Fruit fly (Drosophila melanogaster) whole organism, adult: ENCODE data around the gene Cpr65Ea.

ENCODE experiments used
- CG11617 ChIP-seq: fragments of 200-800 bp; sonication (Bioruptor generic); optimal IDR thresholded peaks from 2 replicates; lab custom pipeline; 2017; ENCODE audit warnings: mild to moderate bottlenecking, missing biosample characterization, missing genetic modification reagents, missing genetic modification characterization
- CG12768 ChIP-seq: fragments of 200-800 bp; sonication (Bioruptor generic); optimal IDR thresholded peaks from 2 replicates; lab custom pipeline; 2017; ENCODE audit warnings: missing biosample characterization, missing genetic modification characterization, mild to moderate bottlenecking, moderate library complexity, missing genetic modification reagents
- CG14711 ChIP-seq: fragments of 200-800 bp; sonication (Bioruptor generic); optimal IDR thresholded peaks from 2 replicates; lab custom pipeline; 2018; ENCODE audit warnings: missing biosample characterization, mild to moderate bottlenecking, missing genetic modification characterization, moderate library complexity
- CG1620 ChIP-seq: fragments of 200-800 bp; sonication (Bioruptor generic); optimal IDR thresholded peaks from 2 replicates; lab custom pipeline; 2016; ENCODE audit warnings: missing biosample characterization, missing genetic modification characterization
- CG33017 ChIP-seq: fragments of 200-800 bp; sonication (Bioruptor generic); optimal IDR thresholded peaks from 2 replicates; lab custom pipeline; 2018; ENCODE audit warnings: missing biosample characterization, mild to moderate bottlenecking, missing genetic modification characterization, moderate library complexity
- CG5204 ChIP-seq: fragments of 200-800 bp; sonication (Bioruptor generic); optimal IDR thresholded peaks from 2 replicates; lab custom pipeline; 2016; ENCODE audit warnings: missing biosample characterization, missing genetic modification characterization
- CG7045 ChIP-seq: fragments of 200-800 bp; sonication (Bioruptor generic); optimal IDR thresholded peaks from 2 replicates; lab custom pipeline; 2017; ENCODE audit warnings: missing biosample characterization, mild to moderate bottlenecking, missing genetic modification characterization
- CG7101 ChIP-seq: fragments of 200-800 bp; sonication (Bioruptor generic); optimal IDR thresholded peaks from 2 replicates; lab custom pipeline; 2018; ENCODE audit warnings: missing biosample characterization, mild to moderate bottlenecking, missing genetic modification characterization, moderate library complexity
- Clk ChIP-seq: fragments of 200-800 bp; sonication (Bioruptor generic); optimal IDR thresholded peaks from 2 replicates; lab custom pipeline; 2017; ENCODE audit warnings: missing biosample characterization, missing genetic modification characterization
- Crg-1 ChIP-seq: fragments of 200-800 bp; sonication (Bioruptor generic); optimal IDR thresholded peaks from 2 replicates; lab custom pipeline; 2016; ENCODE audit warnings: missing biosample characterization, missing genetic modification characterization
- Hr96 ChIP-seq: fragments of 200-800 bp; sonication (Bioruptor generic); optimal IDR thresholded peaks from 2 replicates; lab custom pipeline; 2016; ENCODE audit warnings: missing biosample characterization, missing genetic modification characterization
- Mnt ChIP-seq: fragments of 200-800 bp; sonication (Bioruptor generic); optimal IDR thresholded peaks from 2 replicates; lab custom pipeline; 2016; ENCODE audit warnings: missing biosample characterization, mild to moderate bottlenecking, missing genetic modification characterization
- bab1 ChIP-seq: fragments of 200-800 bp; sonication (Bioruptor generic); optimal IDR thresholded peaks from 3 replicates; lab custom pipeline; 2019; ENCODE audit warnings: missing biosample characterization, mild to moderate bottlenecking, missing genetic modification characterization, moderate library complexity
- cic ChIP-seq: fragments of 200-800 bp; sonication (Bioruptor generic); optimal IDR thresholded peaks from 2 replicates; lab custom pipeline; 2017; ENCODE audit warnings: missing biosample characterization, mild to moderate bottlenecking, missing genetic modification characterization, moderate library complexity
- cnc ChIP-seq, 2 experiments: fragments of >200 bp; optimal IDR thresholded peaks; 2 replicates each; lab custom pipeline; 2017
- kay ChIP-seq: fragments of 200-800 bp; sonication (Bioruptor generic); peaks from one replicate; lab custom pipeline; 2016; ENCODE audit warnings: missing biosample characterization, missing genetic modification characterization, borderline replicate concordance
- ovo ChIP-seq: fragments of 200-800 bp; sonication (Bioruptor generic); optimal IDR thresholded peaks from 2 replicates; lab custom pipeline; 2016; ENCODE audit warnings: missing biosample characterization, missing genetic modification characterization
- pad ChIP-seq: fragments of 200-800 bp; sonication (Bioruptor generic); optimal IDR thresholded peaks from 3 replicates; lab custom pipeline; 2017; ENCODE audit warnings: missing biosample characterization, missing genetic modification characterization, mild to moderate bottlenecking, moderate library complexity, missing genetic modification reagents
- tj ChIP-seq: fragments of 200-800 bp; sonication (Bioruptor generic); optimal IDR thresholded peaks from 3 replicates; lab custom pipeline; 2017; ENCODE audit warnings: missing biosample characterization, mild to moderate bottlenecking, missing genetic modification characterization, moderate library complexity
- toe ChIP-seq: fragments of 200-800 bp; sonication (Bioruptor generic); optimal IDR thresholded peaks from 2 replicates; lab custom pipeline; 2016; ENCODE audit warnings: missing biosample characterization, missing genetic modification characterization

Cpr65Ea gene

dm6 chr3L:7105693-7106092, 19.3 kb upstream of the Cpr65Ea start:
- TF ChIP-seq Hr96 (GFP tag; lab: Kevin White, UChicago) (no peak), CG12768 (GFP tag; lab: Kevin White, UChicago) (no peak), toe (GFP tag; lab: Kevin White, UChicago) (no peak), ovo (no peak), Crg-1 (GFP tag; lab: Kevin White, UChicago) (no peak), CG11617 (GFP tag; lab: Kevin White, UChicago) (no peak)

DNA sequence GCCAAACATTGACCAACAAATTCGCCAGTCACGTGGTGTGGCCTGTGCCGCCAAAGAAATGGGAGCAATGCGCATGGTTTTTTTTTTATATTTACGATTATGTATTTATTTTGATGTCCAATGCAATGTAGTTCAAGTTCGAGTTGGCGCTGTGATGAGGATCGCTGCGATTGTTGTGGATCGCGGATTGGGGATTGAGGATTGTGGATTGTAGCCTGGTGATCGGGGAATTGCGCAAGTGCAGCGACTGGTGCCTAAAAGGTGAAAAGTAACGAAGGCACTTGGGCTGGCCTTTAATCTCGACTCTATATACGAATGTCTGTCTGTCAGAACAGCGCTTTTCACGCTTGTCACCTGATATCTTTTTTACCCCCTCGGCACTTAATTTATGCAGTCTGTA, 18.1 kb upstream of the Cpr65Ea start:
- TF ChIP-seq Clk (GFP tag; lab: Kevin White, UChicago) (no peak), Hr96 (GFP tag; lab: Kevin White, UChicago) (no peak)

- TF ChIP-seq toe (GFP tag; lab: Kevin White, UChicago) (no peak), CG12768 (GFP tag; lab: Kevin White, UChicago) (no peak), CG33017 (tag; lab: Kevin White, UChicago) (no peak), Mnt (no peak), kay (GFP tag; lab: Kevin White, UChicago) (no peak), CG5204 (GFP tag; lab: Kevin White, UChicago) (no peak), tj (no peak), cic (GFP tag; lab: Kevin White, UChicago) (no peak), CG14711 (no peak), cnc (optimal IDR thresholded peaks at IDR 0.05; lab: Kevin White, UChicago) (no peak), CG1620 (GFP tag; lab: Kevin White, UChicago) (no peak), Clk (GFP tag; lab: Kevin White, UChicago) (no peak)
These were observed 17.5 kb upstream of the Cpr65Ea start for dm6 chr3L:7103941-7104340.

DNA sequence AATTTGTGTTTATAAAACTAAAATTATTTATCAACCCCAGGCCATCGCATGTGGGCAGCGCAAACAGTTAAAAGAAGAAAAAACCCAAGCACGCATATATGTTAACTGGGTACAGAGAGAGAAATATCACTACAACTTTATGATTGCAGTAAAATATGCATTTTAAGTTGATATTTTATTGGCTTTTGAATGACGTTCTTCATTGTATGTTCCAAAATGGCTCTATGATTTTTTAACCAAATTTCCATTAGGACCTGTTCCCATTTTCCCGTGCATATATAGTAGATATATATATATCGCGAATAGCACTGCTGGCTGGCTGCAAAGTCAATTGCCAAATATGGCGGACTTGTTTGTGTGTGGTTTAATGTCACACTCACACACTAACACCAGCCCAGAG, 10.1 kb upstream of the Cpr65Ea start:
- peak; percentile 18 for TF ChIP-seq kay (GFP tag; lab: Kevin White, UChicago)
- no peak for TF ChIP-seq CG33017 (tag; lab: Kevin White, UChicago)

DNA sequence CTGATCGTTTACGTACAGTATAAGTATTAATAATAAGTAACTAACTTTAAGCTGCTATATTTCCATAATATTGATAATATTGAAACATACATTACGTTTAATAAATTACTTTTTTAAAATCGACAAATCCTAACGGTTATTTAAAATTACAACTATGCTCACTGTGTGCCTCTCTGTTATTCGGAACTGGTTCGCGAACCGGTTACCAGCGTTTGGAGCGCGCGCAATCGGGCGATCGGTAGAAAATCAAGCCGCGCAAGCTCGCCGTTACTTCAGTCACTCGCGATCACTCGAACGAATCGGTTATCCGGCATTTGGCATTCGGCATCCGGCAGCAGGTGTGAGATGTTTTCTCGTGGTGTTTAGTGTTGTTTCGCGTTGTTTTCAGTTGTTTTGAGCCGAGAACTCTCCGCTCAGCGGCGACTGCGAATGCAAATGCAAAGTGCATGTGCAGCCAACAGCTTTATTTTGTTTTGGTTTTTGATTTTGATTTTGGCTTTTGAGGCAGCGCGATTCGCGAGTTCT, 8.2 kb upstream of the Cpr65Ea start, which contains the start of gene form3:
TSS of gene form3 (plus strand) at position 271 of the 525 bp plus-strand sequence.
- no peak for TF ChIP-seq bab1
- TF ChIP-seq ovo: no peak
- TF ChIP-seq Crg-1 (GFP tag; lab: Kevin White, UChicago): no peak

DNA sequence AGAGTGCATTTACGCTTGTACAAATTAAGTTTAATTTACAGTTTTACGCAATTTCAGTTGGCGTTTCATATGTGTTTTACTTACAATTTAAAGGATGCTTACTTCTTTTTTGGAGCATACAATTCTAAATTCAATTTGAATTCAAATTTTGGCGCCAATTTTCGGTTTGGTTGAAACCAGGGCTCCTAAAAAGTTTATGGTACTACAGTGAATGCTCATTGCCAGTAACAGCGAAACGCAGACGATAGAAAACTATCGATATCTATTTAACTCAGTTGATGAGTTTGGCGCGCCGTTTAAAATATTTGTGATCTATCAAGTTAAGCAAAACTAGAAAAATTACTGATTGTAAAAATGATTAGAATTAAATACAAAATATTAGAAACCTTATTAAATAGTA, 7.6 kb upstream of the Cpr65Ea start:
- TF ChIP-seq toe (GFP tag; lab: Kevin White, UChicago) (no peak), kay (GFP tag; lab: Kevin White, UChicago) (no peak), CG12768 (GFP tag; lab: Kevin White, UChicago) (no peak), Crg-1 (GFP tag; lab: Kevin White, UChicago) (no peak), bab1 (no peak), tj (no peak), Mnt (no peak), CG11617 (GFP tag; lab: Kevin White, UChicago) (no peak), ovo (no peak), CG7045 (GFP tag; lab: Kevin White, UChicago) (no peak), pad (no peak)

DNA sequence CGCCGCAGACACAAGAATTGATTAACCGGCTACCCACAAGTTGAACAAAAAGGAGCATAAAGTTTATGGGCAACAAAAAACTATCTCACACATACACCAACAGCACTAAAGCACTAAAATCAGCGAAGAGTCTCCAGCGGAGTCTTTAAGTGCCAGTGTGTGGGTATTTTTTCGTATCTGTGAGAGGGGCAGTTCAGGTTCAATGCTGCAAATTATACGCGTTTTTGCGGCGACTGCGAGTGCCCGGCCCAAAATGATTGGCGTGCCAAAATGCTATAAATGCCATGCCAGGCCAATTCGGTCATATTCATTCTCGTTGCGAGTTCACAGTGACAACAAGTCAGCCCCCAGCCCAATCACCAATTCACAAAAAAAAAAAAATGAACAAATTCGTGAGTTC, 6.5 kb upstream of the Cpr65Ea start, which contains the start of gene Cpr65Ec:
TSS of gene Cpr65Ec (plus strand) at position 301 of the 400 bp plus-strand sequence.
- TF ChIP-seq Crg-1 (GFP tag; lab: Kevin White, UChicago): no peak

dm6 chr3L:7091331-7091904, 5.0 kb upstream of the Cpr65Ea start:
- TF ChIP-seq CG1620 (GFP tag; lab: Kevin White, UChicago) (no peak), ovo (no peak), Hr96 (GFP tag; lab: Kevin White, UChicago) (no peak), CG12768 (GFP tag; lab: Kevin White, UChicago) (no peak), Clk (GFP tag; lab: Kevin White, UChicago) (no peak), tj (no peak), CG7101 (tag; lab: Kevin White, UChicago) (no peak)

dm6 chr3L:7090764-7091163, 4.4 kb upstream of the Cpr65Ea start:
- TF ChIP-seq Clk (GFP tag; lab: Kevin White, UChicago) (no peak), cic (GFP tag; lab: Kevin White, UChicago) (no peak), CG7101 (tag; lab: Kevin White, UChicago) (no peak), CG12768 (GFP tag; lab: Kevin White, UChicago) (no peak), ovo (no peak)
